Worm (Caenorhabditis elegans): ENCODE data around the gene col-8.

Gene col-8

ce11 chrIII:6985125-6985524 is 35.3 kb downstream of the col-8 start:
- TF ChIP-seq mcd-1 (GFP tag; IDR thresholded peaks at IDR 0.05) (peak; percentile 47), dox-1 (GFP tag; IDR thresholded peaks at IDR 0.05) (peak; percentile 46; the same call in 1 of the 2 replicates), madf-6 (GFP tag; IDR thresholded peaks at IDR 0.05) (peak; percentile 40; the same call in 1 of the 2 replicates), F33H1.4 (GFP tag; IDR thresholded peaks at IDR 0.05) (peak; percentile 96), D2030.7 (GFP tag; IDR thresholded peaks at IDR 0.05) (peak; percentile 52; the same call in 1 of the 2 replicates)

- TF ChIP-seq D2030.7 (GFP tag; IDR thresholded peaks at IDR 0.05): peak; percentile 51; the same call in 1 of the 2 replicates
- peak; percentile 96 for TF ChIP-seq F33H1.4 (GFP tag; IDR thresholded peaks at IDR 0.05)
- TF ChIP-seq dox-1 (GFP tag; IDR thresholded peaks at IDR 0.05): peak; percentile 59; the same call in 1 of the 2 replicates
- peak; percentile 37; the same call in 1 of the 2 replicates for TF ChIP-seq nfyb-1 (GFP tag; IDR thresholded peaks at IDR 0.05)
- TF ChIP-seq mcd-1 (GFP tag; IDR thresholded peaks at IDR 0.05): peak; percentile 68
- TF ChIP-seq lsl-1 (GFP tag; optimal IDR thresholded peaks at IDR 0.05): peak; percentile 35
Measured at ce11 chrIII:6981989-6982553, 38.3 kb downstream of the col-8 start, which contains the start of gene F31E3.6. F31E3.6 (plus strand) TSS chrIII:6982081.

- no peak for TF ChIP-seq bed-1 (GFP tag; IDR thresholded peaks at IDR 0.05)
Measured at ce11 chrIII:6979584-6979983, 40.8 kb downstream of the col-8 start, which contains the start of gene ceh-20. ceh-20 (plus strand) TSS chrIII:6979884.

- TF ChIP-seq egl-18 (GFP tag; IDR thresholded peaks at IDR 0.05) (no peak), lin-40 (tag; optimal IDR thresholded peaks at IDR 0.05) (peak; percentile 25), cebp-1 (GFP tag; IDR thresholded peaks at IDR 0.05) (no peak), cebp-1 (tag; optimal IDR thresholded peaks at IDR 0.05) (no peak), mxl-1 (tag; optimal IDR thresholded peaks at IDR 0.05) (no peak), B0261.1 (tag; optimal IDR thresholded peaks at IDR 0.05) (no peak), ztf-26 (tag; optimal IDR thresholded peaks at IDR 0.05) (peak; percentile 28), lin-54 (GFP tag; optimal IDR thresholded peaks at IDR 0.05) (no peak), zfh-2 (GFP tag; conservative IDR thresholded peaks at IDR 0.05) (no peak), madf-3 (GFP tag; IDR thresholded peaks at IDR 0.05) (peak; percentile 79; the same call in 1 of the 2 replicates), T07F8.4 (tag; optimal IDR thresholded peaks at IDR 0.05) (no peak), egl-44 (GFP tag; IDR thresholded peaks at IDR 0.05) (no peak), ceh-27 (GFP tag; optimal IDR thresholded peaks at IDR 0.05) (peak; percentile 48), bed-1 (GFP tag; IDR thresholded peaks at IDR 0.05) (no peak), ceh-100 (GFP tag; IDR thresholded peaks at IDR 0.05) (no peak), unc-62 (GFP tag; optimal IDR thresholded peaks at IDR 0.05) (peak; percentile 97), ekl-4 (GFP tag; IDR thresholded peaks at IDR 0.05) (0 out of 2 replicates have a peak, but pooled peaks have one; percentile 45), somi-1 (GFP tag; optimal IDR thresholded peaks at IDR 0.05) (peak; percentile 35), hlh-26 (GFP tag; conservative IDR thresholded peaks at IDR 0.05) (no peak), dox-1 (GFP tag; IDR thresholded peaks at IDR 0.05) (peak; percentile 35; the same call in 1 of the 2 replicates), B0336.3 (GFP tag; IDR thresholded peaks at IDR 0.05) (no peak), T26A5.8 (tag; optimal IDR thresholded peaks at IDR 0.05) (no peak), K12H6.12 (tag; optimal IDR thresholded peaks at IDR 0.05) (peak; percentile 15), cebp-2 (GFP tag; IDR thresholded peaks at IDR 0.05) (no peak), hsf-1 (GFP tag; IDR thresholded peaks at IDR 0.05) (no peak)
Measured at ce11 chrIII:6978875-6979274, 41.5 kb downstream of the col-8 start.

ce11 chrIII:6974952-6975351 is 45.4 kb downstream of the col-8 start:
- TF ChIP-seq nfyb-1 (GFP tag; IDR thresholded peaks at IDR 0.05): no peak
- no peak for TF ChIP-seq F22D6.2 (tag; optimal IDR thresholded peaks at IDR 0.05)
- no peak for TF ChIP-seq rpc-1 (optimal IDR thresholded peaks at IDR 0.05)
- TF ChIP-seq rpc-1 (tag; optimal IDR thresholded peaks at IDR 0.05): no peak
- TF ChIP-seq tbp1 (GFP tag; optimal IDR thresholded peaks at IDR 0.05): no peak
- TF ChIP-seq ceh-27 (GFP tag; optimal IDR thresholded peaks at IDR 0.05): no peak
- TF ChIP-seq rcor-1 (GFP tag; IDR thresholded peaks at IDR 0.05): no peak
- TF ChIP-seq mxl-1 (tag; optimal IDR thresholded peaks at IDR 0.05): no peak
- no peak for TF ChIP-seq ets-4 (GFP tag; optimal IDR thresholded peaks at IDR 0.05)
- TF ChIP-seq F52B5.7 (tag; optimal IDR thresholded peaks at IDR 0.05): no peak
- TF ChIP-seq ztf-25 (GFP tag; IDR thresholded peaks at IDR 0.05): no peak
- TF ChIP-seq nhr-27 (tag; optimal IDR thresholded peaks at IDR 0.05): no peak

Measured in whole organism, young adult.